Fruit fly (Drosophila melanogaster) whole organism, wandering third instar larva: ENCODE data around the gene crim.
A peak's percentile ranks its signal among the peaks of the same experiment; 100 is the strongest.

Experiments used
- CG32264 ChIP-seq: fragments of 200-800 bp; sonication (Bioruptor generic); optimal IDR thresholded peaks from 2 replicates; lab custom pipeline; 2016; ENCODE audit warnings: missing biosample characterization, missing genetic modification characterization
- CG9705 ChIP-seq: fragments of 200-800 bp; sonication (Bioruptor generic); optimal IDR thresholded peaks from 2 replicates; lab custom pipeline; 2018; ENCODE audit warnings: missing biosample characterization, mild to moderate bottlenecking, missing genetic modification characterization
- Dfd ChIP-seq: fragments of >200 bp; optimal IDR thresholded peaks from 2 replicates; lab custom pipeline; 2017; ENCODE audit warnings: missing biosample characterization, missing genetic modification characterization
- Dif ChIP-seq: fragments of 200-275, 200-300 bp; sonication (Bioruptor generic); optimal IDR thresholded peaks from 2 replicates; lab custom pipeline; 2018; ENCODE audit warnings: missing biosample characterization, missing genetic modification characterization; ENCODE audit not compliant: partially characterized antibody
- GATAd ChIP-seq: sonication (Bioruptor generic); optimal IDR thresholded peaks from 2 replicates; lab custom pipeline; 2016; ENCODE audit warnings: missing biosample characterization, missing genetic modification characterization
- HLH106 ChIP-seq: fragments of 200-800 bp; optimal IDR thresholded peaks from 3 replicates; lab custom pipeline; 2019; ENCODE audit warnings: missing biosample characterization, mild to moderate bottlenecking, missing genetic modification characterization, moderate library complexity
- Hnf4 ChIP-seq: fragments of 200-800 bp; sonication (Bioruptor generic); optimal IDR thresholded peaks from 2 replicates; lab custom pipeline; 2016; ENCODE audit warnings: missing biosample characterization, mild to moderate bottlenecking, missing genetic modification characterization
- Jra ChIP-seq: sonication (Bioruptor generic); optimal IDR thresholded peaks from 2 replicates; lab custom pipeline; 2016; ENCODE audit warnings: missing biosample characterization, missing genetic modification characterization
- Myc ChIP-seq: fragments of >200 bp; optimal IDR thresholded peaks from 2 replicates; lab custom pipeline; 2017
- N ChIP-seq: fragments of >200 bp; optimal IDR thresholded peaks from 2 replicates; lab custom pipeline; 2018; ENCODE audit warnings: missing biosample characterization, missing external identifiers, missing genetic modification characterization
- Rel ChIP-seq, 2 experiments: fragments of 200-800 bp; sonication (Bioruptor generic) in 1 of 2; optimal IDR thresholded peaks; 2 replicates in 1 of 2; 3 replicates in 1 of 2; lab custom pipeline; 2016 to 2019; ENCODE audit warnings: mild to moderate bottlenecking in 2 of 2, missing biosample characterization in 2 of 2, missing genetic modification characterization in 2 of 2, moderate library complexity in 1 of 2
- Sp1 ChIP-seq: fragments of 200-800 bp; sonication (Bioruptor generic); optimal IDR thresholded peaks from 3 replicates; lab custom pipeline; 2019; ENCODE audit warnings: missing biosample characterization, mild to moderate bottlenecking, missing genetic modification characterization, moderate library complexity
- Vsx2 ChIP-seq: fragments of 200-300, 225-300 bp; sonication (Bioruptor generic); optimal IDR thresholded peaks from 2 replicates; lab custom pipeline; 2018; ENCODE audit warnings: missing biosample characterization, missing genetic modification characterization; ENCODE audit not compliant: partially characterized antibody
- br ChIP-seq: fragments of 200-800 bp; sonication (Bioruptor generic); optimal IDR thresholded peaks from 2 replicates; lab custom pipeline; 2016; ENCODE audit warnings: missing biosample characterization, missing genetic modification characterization
- brk ChIP-seq: fragments of 200-800 bp; sonication (Bioruptor generic); optimal IDR thresholded peaks from 2 replicates; lab custom pipeline; 2016; ENCODE audit warnings: missing biosample characterization, mild to moderate bottlenecking, missing genetic modification characterization
- dl ChIP-seq, 2 experiments: fragments of 175-275, 200-275 bp in 1 of 2; fragments of 200-275 bp in 1 of 2; sonication (Bioruptor generic); optimal IDR thresholded peaks; lab custom pipeline; 2018; ENCODE audit warnings: mild to moderate bottlenecking in 2 of 2, missing biosample characterization in 2 of 2, missing genetic modification characterization in 2 of 2, moderate library complexity in 2 of 2; ENCODE audit not compliant: partially characterized antibody in 2 of 2, insufficient read depth in 1 of 2
- dmrt93B ChIP-seq: fragments of 200-800 bp; sonication (Bioruptor generic); optimal IDR thresholded peaks from 2 replicates; lab custom pipeline; 2018; ENCODE audit warnings: missing biosample characterization, mild to moderate bottlenecking, missing genetic modification characterization
- ey ChIP-seq: fragments of 200-800 bp; sonication (Bioruptor generic); optimal IDR thresholded peaks from 2 replicates; lab custom pipeline; 2016; ENCODE audit warnings: missing biosample characterization, missing genetic modification characterization
- foxo ChIP-seq, 2 experiments: fragments of 200-800 bp; sonication (Bioruptor generic); optimal IDR thresholded peaks; 2 replicates in 1 of 2; 3 replicates in 1 of 2; lab custom pipeline; 2016 to 2017; ENCODE audit warnings: missing biosample characterization in 2 of 2, missing genetic modification characterization in 2 of 2
- fru ChIP-seq: fragments of 200-800 bp; sonication (Bioruptor generic); optimal IDR thresholded peaks from 3 replicates; lab custom pipeline; 2016; ENCODE audit warnings: missing biosample characterization, mild to moderate bottlenecking, missing genetic modification characterization
- h ChIP-seq: fragments of 200-800 bp; sonication (Bioruptor generic); optimal IDR thresholded peaks from 3 replicates; lab custom pipeline; 2016; ENCODE audit warnings: missing biosample characterization, mild to moderate bottlenecking, missing genetic modification characterization
- jim ChIP-seq: fragments of 175-275, 200-325 bp; sonication (Bioruptor generic); optimal IDR thresholded peaks from 2 replicates; lab custom pipeline; 2016; ENCODE audit warnings: missing biosample characterization, mild to moderate bottlenecking, missing genetic modification characterization
- lola ChIP-seq: fragments of >200 bp; optimal IDR thresholded peaks from 2 replicates; lab custom pipeline; 2017; ENCODE audit warnings: missing biosample characterization, missing genetic modification characterization
- pan ChIP-seq: fragments of >200 bp; optimal IDR thresholded peaks from 2 replicates; lab custom pipeline; 2017
- psq ChIP-seq: fragments of 200-800 bp; sonication (Bioruptor generic); optimal IDR thresholded peaks from 3 replicates; lab custom pipeline; 2017; ENCODE audit warnings: missing biosample characterization, mild to moderate bottlenecking, missing genetic modification characterization, moderate library complexity
- sage ChIP-seq: fragments of 200-800 bp; sonication (Bioruptor generic); optimal IDR thresholded peaks from 2 replicates; lab custom pipeline; 2016; ENCODE audit warnings: missing biosample characterization, mild to moderate bottlenecking, missing genetic modification characterization
- tai ChIP-seq: sonication (Bioruptor generic); optimal IDR thresholded peaks from 2 replicates; lab custom pipeline; 2016; ENCODE audit warnings: missing biosample characterization, missing genetic modification characterization
- usp ChIP-seq: fragments of >200 bp; optimal IDR thresholded peaks from 2 replicates; lab custom pipeline; 2017; ENCODE audit warnings: missing biosample characterization, missing genetic modification characterization
- woc ChIP-seq: sonication (Bioruptor generic); optimal IDR thresholded peaks from 2 replicates; lab custom pipeline; 2016; ENCODE audit warnings: missing biosample characterization, mild to moderate bottlenecking, missing genetic modification characterization

Gene crim

DNA sequence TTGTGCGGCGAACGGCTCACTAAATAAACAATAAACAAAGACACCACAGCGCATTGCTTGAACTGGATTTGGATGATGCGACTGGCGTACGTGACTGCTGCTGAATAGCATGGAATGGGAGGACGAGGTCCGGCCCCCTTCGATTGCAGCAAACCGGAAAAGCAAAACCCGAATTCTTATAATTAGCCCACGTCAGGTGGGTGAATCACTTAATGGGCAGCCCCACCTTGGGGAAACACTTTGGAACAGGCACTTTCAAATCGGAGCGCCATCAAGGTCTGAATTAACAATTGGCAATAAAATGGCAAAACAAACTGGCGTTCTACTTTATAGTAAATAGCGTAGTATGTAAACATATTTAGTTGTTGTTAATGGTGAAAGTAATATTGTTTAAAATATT is 15.4 kb downstream of the crim start:
- TF ChIP-seq Rel (GFP tag; optimal IDR thresholded peaks at IDR 0.05; lab: Kevin White, UChicago) (no peak), Rel (tag; optimal IDR thresholded peaks at IDR 0.05; lab: Kevin White, UChicago) (peak; percentile 88), N (no peak), Dif (GFP tag; lab: Kevin White, UChicago) (no peak), dmrt93B (no peak), fru (GFP tag; lab: Kevin White, UChicago) (no peak), woc (GFP tag; lab: Kevin White, UChicago) (no peak), Myc (no peak), br (GFP tag; lab: Kevin White, UChicago) (no peak), brk (GFP tag; lab: Kevin White, UChicago) (no peak), Vsx2 (GFP tag; lab: Kevin White, UChicago) (peak; percentile 77), psq (GFP tag; lab: Kevin White, UChicago) (no peak)

DNA sequence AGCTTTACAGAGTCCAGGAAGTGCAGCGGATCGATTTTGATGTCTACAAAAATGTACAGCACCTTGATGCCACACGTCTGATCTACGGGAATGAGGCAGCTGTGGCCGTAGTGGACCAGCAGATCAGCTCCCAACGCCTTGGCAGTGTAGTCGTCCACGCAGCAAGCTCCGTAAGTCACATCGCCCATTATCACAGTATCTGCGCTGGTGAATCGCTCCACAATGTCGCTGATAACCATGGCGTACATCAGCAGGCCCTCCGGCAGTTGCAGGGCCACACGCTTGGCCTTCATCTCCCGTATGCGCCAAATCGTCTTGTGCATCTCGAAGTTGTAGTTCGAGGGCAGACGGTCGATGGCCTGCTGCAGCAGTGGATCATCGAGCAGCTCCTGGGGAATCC is 16.1 kb downstream of the crim start:
- TF ChIP-seq Dif (GFP tag; lab: Kevin White, UChicago) (no peak), Jra (GFP tag; lab: Kevin White, UChicago) (no peak), jim (GFP tag; lab: Kevin White, UChicago) (no peak), h (GFP tag; lab: Kevin White, UChicago) (no peak), ey (GFP tag; lab: Kevin White, UChicago) (no peak), CG9705 (GFP tag; lab: Kevin White, UChicago) (no peak), psq (GFP tag; lab: Kevin White, UChicago) (no peak), Sp1 (GFP tag; lab: Kevin White, UChicago) (no peak), GATAd (GFP tag; lab: Kevin White, UChicago) (no peak), foxo (GFP tag; optimal IDR thresholded peaks at IDR 0.05; lab: Kevin White, UChicago) (no peak), N (no peak), HLH106 (tag; lab: Kevin White, UChicago) (no peak), Hnf4 (GFP tag; lab: Kevin White, UChicago) (no peak)

DNA sequence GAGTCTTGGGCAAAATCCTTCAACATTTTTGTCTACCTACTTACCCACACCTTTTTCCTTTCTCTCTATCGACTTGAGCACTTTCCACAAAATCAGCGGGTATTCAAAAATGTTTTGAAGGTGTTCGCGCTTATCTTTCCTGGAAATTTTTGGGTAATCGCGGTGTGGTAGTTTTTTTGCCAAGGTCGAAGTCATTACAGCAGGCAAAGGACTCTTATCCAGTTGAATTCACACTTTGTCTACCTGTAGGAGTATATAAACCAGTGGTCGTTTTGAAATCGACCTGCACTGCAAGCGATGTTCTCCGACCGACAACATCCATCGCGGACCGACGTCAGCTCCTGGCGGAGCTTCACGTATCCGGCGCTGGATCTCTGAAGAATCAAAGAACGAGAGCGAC is 18.3 kb downstream of the crim start:
- TF ChIP-seq Dif (GFP tag; lab: Kevin White, UChicago) (no peak), pan (lab: Kevin White, UChicago) (no peak), Jra (GFP tag; lab: Kevin White, UChicago) (no peak), usp (GFP tag; lab: Kevin White, UChicago) (no peak), Sp1 (GFP tag; lab: Kevin White, UChicago) (no peak), psq (GFP tag; lab: Kevin White, UChicago) (no peak), CG9705 (GFP tag; lab: Kevin White, UChicago) (no peak)

DNA sequence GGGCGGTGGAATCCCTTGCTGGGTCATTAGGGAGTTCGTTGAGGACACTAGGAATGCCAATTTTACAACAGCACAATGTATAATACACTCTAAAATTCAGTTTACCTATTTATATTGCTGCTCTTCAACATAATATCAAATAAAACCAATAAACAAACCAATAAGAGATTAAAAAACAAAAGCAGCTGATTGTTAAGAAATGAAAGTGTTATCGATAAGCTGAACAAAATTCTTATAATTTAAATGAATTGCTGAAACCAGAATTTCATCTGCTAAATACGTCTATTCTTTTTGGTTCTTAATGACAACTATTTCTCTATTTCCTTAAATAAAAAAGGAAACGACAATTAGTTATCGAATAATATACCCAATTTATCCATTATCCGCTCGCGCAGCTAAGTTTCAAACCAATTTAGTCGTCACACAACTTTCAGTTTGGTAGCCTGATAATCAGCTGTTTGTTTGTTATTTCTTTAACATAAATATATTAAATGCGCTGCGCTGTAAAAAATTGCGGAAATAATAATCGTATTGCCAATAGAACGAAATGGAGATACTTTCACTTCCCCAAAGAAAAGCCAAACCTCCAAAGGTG is 19.9 kb downstream of the crim start, which contains the start of the genes Pldn and CG14135:
Gene Pldn, minus strand, starts transcription at position 197 of the 595 bp plus-strand sequence.
Gene CG14135, plus strand, starts transcription at position 369 of the 595 bp plus-strand sequence.
- TF ChIP-seq Myc (peak; percentile 43), brk (GFP tag; lab: Kevin White, UChicago) (peak; percentile 10), tai (GFP tag; lab: Kevin White, UChicago) (peak; percentile 58), sage (GFP tag; lab: Kevin White, UChicago) (no peak), lola (no peak), Hnf4 (GFP tag; lab: Kevin White, UChicago) (peak; percentile 3)

DNA sequence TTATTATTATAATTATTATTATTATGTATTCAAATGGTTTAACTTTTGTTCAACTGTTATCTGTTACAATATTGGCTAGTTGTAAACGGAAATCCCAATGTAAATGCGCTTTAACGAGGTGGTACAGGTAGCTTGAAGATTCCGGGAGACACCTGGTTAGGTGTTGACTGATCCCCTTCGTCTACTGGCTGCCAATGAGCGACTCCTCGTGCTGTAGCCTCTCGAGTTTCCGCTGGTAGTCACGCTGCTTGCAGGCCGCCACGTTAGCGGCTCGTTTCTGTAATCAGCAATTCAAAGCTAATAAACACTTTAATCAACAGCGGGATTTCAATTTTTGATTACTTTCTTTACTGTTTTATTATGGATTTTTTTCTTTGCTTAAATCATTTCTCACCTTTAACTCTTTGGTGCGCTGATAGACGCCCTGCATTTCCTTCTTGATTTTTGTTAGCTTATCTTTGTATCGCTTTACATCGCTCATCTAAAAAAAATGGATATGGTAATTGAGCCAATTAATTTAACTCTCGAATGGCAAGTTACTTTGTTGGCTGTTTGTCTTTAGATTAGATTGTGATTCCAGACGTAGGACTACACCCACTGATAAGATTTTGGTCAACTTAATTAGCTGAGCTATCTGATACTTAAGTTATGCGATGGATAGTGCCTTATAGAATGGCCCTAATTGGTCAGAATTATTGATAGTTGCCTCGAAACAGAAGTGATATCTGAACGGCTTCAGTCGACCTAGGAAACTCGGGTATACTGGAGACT is 21.2 kb downstream of the crim start:
- TF ChIP-seq tai (GFP tag; lab: Kevin White, UChicago) (no peak), Vsx2 (GFP tag; lab: Kevin White, UChicago) (peak; percentile 81), Sp1 (GFP tag; lab: Kevin White, UChicago) (peak; percentile 31), HLH106 (tag; lab: Kevin White, UChicago) (no peak), Dfd (no peak), Hnf4 (GFP tag; lab: Kevin White, UChicago) (no peak), CG32264 (GFP tag; lab: Kevin White, UChicago) (no peak), dl (GFP tag; optimal IDR thresholded peaks at IDR 0.05; lab: Kevin White, UChicago; ENCODE audit: insufficient read depth in 1 of 2, partially characterized antibody in 2 of 2) (no peak), foxo (GFP tag; optimal IDR thresholded peaks at IDR 0.05; lab: Kevin White, UChicago) (no peak), Rel (GFP tag; optimal IDR thresholded peaks at IDR 0.05; lab: Kevin White, UChicago) (no peak), Rel (tag; optimal IDR thresholded peaks at IDR 0.05; lab: Kevin White, UChicago) (peak; percentile 6), GATAd (GFP tag; lab: Kevin White, UChicago) (no peak)
- TF ChIP-seq, all 38 proteins: peak for 3
